Fruit fly (Drosophila melanogaster): Measurements from ENCODE around the gene CG32984.
A peak's percentile ranks its signal among the peaks of the same experiment; 100 is the strongest.

Gene CG32984

dm6 chr2L:8957152-8957551 is 7.6 kb upstream of the CG32984 start:
- TF ChIP-seq CG32121 (GFP tag; IDR thresholded peaks at IDR 0.05) (no peak), CG34367 (tag; optimal IDR thresholded peaks at IDR 0.05) (no peak), CG8159 (tag; optimal IDR thresholded peaks at IDR 0.05) (no peak), CG12605 (GFP tag; IDR thresholded peaks at IDR 0.05) (no peak)

dm6 chr2L:8958046-8958497 is 6.7 kb upstream of the CG32984 start:
- TF ChIP-seq fd96Ca (GFP tag; IDR thresholded peaks at IDR 0.05) = peak; percentile 65; the same call in 1 of the 3 replicates
- peak; percentile 95 for TF ChIP-seq Ets98B (GFP tag; IDR thresholded peaks at IDR 0.05)
- peak; percentile 75 for TF ChIP-seq D1 (tag; optimal IDR thresholded peaks at IDR 0.05)
- peak; percentile 46 for TF ChIP-seq gl (tag; optimal IDR thresholded peaks at IDR 0.05)
- TF ChIP-seq CG17806 (tag; optimal IDR thresholded peaks at IDR 0.05) = peak; percentile 85
- no peak for TF ChIP-seq EcR (GFP tag; optimal IDR thresholded peaks at IDR 0.05)
- TF ChIP-seq CG12605 (GFP tag; IDR thresholded peaks at IDR 0.05) = peak; percentile 96
- peak; percentile 97 for TF ChIP-seq CG4496 (GFP tag; IDR thresholded peaks at IDR 0.05)
- peak; percentile 68 for TF ChIP-seq Pif1B (GFP tag; optimal IDR thresholded peaks at IDR 0.05)
- TF ChIP-seq CG13204 (GFP tag; optimal IDR thresholded peaks at IDR 0.05) = no peak
- TF ChIP-seq CG34367 (tag; optimal IDR thresholded peaks at IDR 0.05) = peak; percentile 74
- peak; percentile 85 for TF ChIP-seq CG8159 (tag; optimal IDR thresholded peaks at IDR 0.05)
- peak; percentile 86 for TF ChIP-seq Pif1A (GFP tag; optimal IDR thresholded peaks at IDR 0.05)
- TF ChIP-seq CG8301 (tag; optimal IDR thresholded peaks at IDR 0.05) = peak; percentile 86
- peak; percentile 81 for TF ChIP-seq CG15710 (tag; optimal IDR thresholded peaks at IDR 0.05)
- TF ChIP-seq CG9948 (tag; optimal IDR thresholded peaks at IDR 0.05) = peak; percentile 82
- TF ChIP-seq CG32121 (GFP tag; IDR thresholded peaks at IDR 0.05) = peak; percentile 97
- TF ChIP-seq Snoo (tag; optimal IDR thresholded peaks at IDR 0.05) = peak; percentile 88
- TF ChIP-seq CG10348 (GFP tag; IDR thresholded peaks at IDR 0.05) = peak; percentile 84
- peak; percentile 93 for TF ChIP-seq rn (GFP tag; IDR thresholded peaks at IDR 0.05)
- peak; percentile 86 for TF ChIP-seq CG14655 (GFP tag; optimal IDR thresholded peaks at IDR 0.05)

- TF ChIP-seq CG14655 (GFP tag; optimal IDR thresholded peaks at IDR 0.05) = peak; percentile 72
- no peak for TF ChIP-seq CG15710 (tag; optimal IDR thresholded peaks at IDR 0.05)
- peak; percentile 27 for TF ChIP-seq Pif1B (GFP tag; optimal IDR thresholded peaks at IDR 0.05)
- peak; percentile 35 for TF ChIP-seq Pif1A (GFP tag; optimal IDR thresholded peaks at IDR 0.05)
- peak; percentile 72 for TF ChIP-seq fd96Ca (GFP tag; IDR thresholded peaks at IDR 0.05)
- no peak; the same call in 1 of the 2 replicates for TF ChIP-seq CG12605 (GFP tag; IDR thresholded peaks at IDR 0.05)
Observed at dm6 chr2L:8959001-8959461, 5.7 kb upstream of the CG32984 start, which contains the start of gene CG31886. CG31886 (minus strand) TSS chr2L:8959051.

dm6 chr2L:8962254-8962653 is 2.5 kb upstream of the CG32984 start, which contains the start of the genes CG9525 and CG32985:
CG9525 (minus strand) TSS chr2L:8962354.
CG32985 (plus strand) TSS chr2L:8962533.
- TF ChIP-seq CG15710 (tag; optimal IDR thresholded peaks at IDR 0.05) = no peak
- TF ChIP-seq CG9948 (tag; optimal IDR thresholded peaks at IDR 0.05) = no peak
- TF ChIP-seq fd96Ca (GFP tag; IDR thresholded peaks at IDR 0.05) = no peak
- no peak for TF ChIP-seq CG8301 (tag; optimal IDR thresholded peaks at IDR 0.05)
- TF ChIP-seq rn (GFP tag; IDR thresholded peaks at IDR 0.05) = no peak
- TF ChIP-seq EcR (GFP tag; optimal IDR thresholded peaks at IDR 0.05) = no peak
- TF ChIP-seq CG8159 (tag; optimal IDR thresholded peaks at IDR 0.05) = no peak
- no peak for TF ChIP-seq Snoo (tag; optimal IDR thresholded peaks at IDR 0.05)
- no peak for TF ChIP-seq CG4496 (GFP tag; IDR thresholded peaks at IDR 0.05)
- no peak for TF ChIP-seq gl (tag; optimal IDR thresholded peaks at IDR 0.05)
- TF ChIP-seq CG10348 (GFP tag; IDR thresholded peaks at IDR 0.05) = no peak
- no peak for TF ChIP-seq CG17806 (tag; optimal IDR thresholded peaks at IDR 0.05)
- no peak for TF ChIP-seq Pif1B (GFP tag; optimal IDR thresholded peaks at IDR 0.05)
- TF ChIP-seq Ets98B (GFP tag; IDR thresholded peaks at IDR 0.05) = no peak
- no peak for TF ChIP-seq Pif1A (GFP tag; optimal IDR thresholded peaks at IDR 0.05)
- no peak for TF ChIP-seq CG13204 (GFP tag; optimal IDR thresholded peaks at IDR 0.05)

dm6 chr2L:8967235-8967634 is 2.5 kb downstream of the CG32984 start, which contains the start of gene CG18088:
CG18088 (plus strand) TSS chr2L:8967535.
- TF ChIP-seq CG10348 (GFP tag; IDR thresholded peaks at IDR 0.05) (no peak), EcR (GFP tag; optimal IDR thresholded peaks at IDR 0.05) (no peak), CG4496 (GFP tag; IDR thresholded peaks at IDR 0.05) (no peak), Ets98B (GFP tag; IDR thresholded peaks at IDR 0.05) (no peak), rn (GFP tag; IDR thresholded peaks at IDR 0.05) (no peak), Snoo (tag; optimal IDR thresholded peaks at IDR 0.05) (no peak), CG9948 (tag; optimal IDR thresholded peaks at IDR 0.05) (no peak), CG14655 (GFP tag; optimal IDR thresholded peaks at IDR 0.05) (no peak), D1 (tag; optimal IDR thresholded peaks at IDR 0.05) (no peak), CG32121 (GFP tag; IDR thresholded peaks at IDR 0.05) (no peak), CG12605 (GFP tag; IDR thresholded peaks at IDR 0.05) (no peak), fd96Ca (GFP tag; IDR thresholded peaks at IDR 0.05) (no peak), CG15710 (tag; optimal IDR thresholded peaks at IDR 0.05) (no peak), CG34367 (tag; optimal IDR thresholded peaks at IDR 0.05) (no peak), CG8301 (tag; optimal IDR thresholded peaks at IDR 0.05) (no peak), Pif1B (GFP tag; optimal IDR thresholded peaks at IDR 0.05) (no peak), CG13204 (GFP tag; optimal IDR thresholded peaks at IDR 0.05) (no peak)

dm6 chr2L:8972905-8973304 is 8.1 kb downstream of the CG32984 start:
- TF ChIP-seq gl (tag; optimal IDR thresholded peaks at IDR 0.05) = no peak
- TF ChIP-seq Pif1A (GFP tag; optimal IDR thresholded peaks at IDR 0.05) = no peak
- TF ChIP-seq CG32121 (GFP tag; IDR thresholded peaks at IDR 0.05) = no peak
- TF ChIP-seq CG12605 (GFP tag; IDR thresholded peaks at IDR 0.05) = no peak
- no peak for TF ChIP-seq CG10348 (GFP tag; IDR thresholded peaks at IDR 0.05)
- TF ChIP-seq rn (GFP tag; IDR thresholded peaks at IDR 0.05) = no peak
- TF ChIP-seq CG9948 (tag; optimal IDR thresholded peaks at IDR 0.05) = no peak
- no peak for TF ChIP-seq Pif1B (GFP tag; optimal IDR thresholded peaks at IDR 0.05)
- TF ChIP-seq CG15710 (tag; optimal IDR thresholded peaks at IDR 0.05) = no peak
- no peak for TF ChIP-seq CG8301 (tag; optimal IDR thresholded peaks at IDR 0.05)
- TF ChIP-seq Ets98B (GFP tag; IDR thresholded peaks at IDR 0.05) = no peak
- no peak for TF ChIP-seq CG4496 (GFP tag; IDR thresholded peaks at IDR 0.05)
- TF ChIP-seq CG13204 (GFP tag; optimal IDR thresholded peaks at IDR 0.05) = no peak
- no peak for TF ChIP-seq CG8159 (tag; optimal IDR thresholded peaks at IDR 0.05)
- no peak for TF ChIP-seq Snoo (tag; optimal IDR thresholded peaks at IDR 0.05)
- no peak for TF ChIP-seq CG17806 (tag; optimal IDR thresholded peaks at IDR 0.05)
- TF ChIP-seq D1 (tag; optimal IDR thresholded peaks at IDR 0.05) = no peak

Measured in whole organism, pupa.